Fruit fly (Drosophila melanogaster): Measurements from ENCODE around the gene sl.

The sl gene

dm6 chrX:16384843-16385726 lies 35.0 kb downstream of the sl start, which contains the start of the genes CG9992 and CG4239 (continued):
- peak; percentile 40 to 82 for TF ChIP-seq Pdp1 (GFP tag; optimal IDR thresholded peaks at IDR 0.05)
- peak; percentile 39; the same call in 1 of the 2 replicates for TF ChIP-seq vvl (GFP tag; IDR thresholded peaks at IDR 0.05)
- no peak for TF ChIP-seq caup (GFP tag; optimal IDR thresholded peaks at IDR 0.05; ENCODE audit: severe bottlenecking)
- no peak for TF ChIP-seq CG10321 (GFP tag; IDR thresholded peaks at IDR 0.05)
- no peak for TF ChIP-seq CG2875 (GFP tag; optimal IDR thresholded peaks at IDR 0.05)
- TF ChIP-seq CG12942 (GFP tag; optimal IDR thresholded peaks at IDR 0.05), result peak; percentile 49
- no peak for TF ChIP-seq CG6175 (GFP tag; IDR thresholded peaks at IDR 0.05)
- TF ChIP-seq CG8359 (GFP tag; optimal IDR thresholded peaks at IDR 0.05; ENCODE audit: borderline replicate concordance), result no peak
- no peak for TF ChIP-seq CG13296 (GFP tag; optimal IDR thresholded peaks at IDR 0.05)
- no peak for TF ChIP-seq CTCF (GFP tag; optimal IDR thresholded peaks at IDR 0.05)
- peak; percentile 69 for TF ChIP-seq CG15269 (tag; optimal IDR thresholded peaks at IDR 0.05)
- TF ChIP-seq CG7928 (GFP tag; optimal IDR thresholded peaks at IDR 0.05), result no peak
- TF ChIP-seq CG11093 (GFP tag; IDR thresholded peaks at IDR 0.05), result peak; percentile 31; the same call in 2 of the 3 replicates
- no peak for TF ChIP-seq salm (tag; optimal IDR thresholded peaks at IDR 0.05)
- TF ChIP-seq gem (tag; optimal IDR thresholded peaks at IDR 0.05), result peak; percentile 79
- peak; percentile 65 for TF ChIP-seq bcd (GFP tag; optimal IDR thresholded peaks at IDR 0.05)
- no peak for TF ChIP-seq Jarid2 (GFP tag; optimal IDR thresholded peaks at IDR 0.05)
- TF ChIP-seq CG12299 (tag; optimal IDR thresholded peaks at IDR 0.05), result no peak
- peak; percentile 60 for TF ChIP-seq slou (GFP tag; optimal IDR thresholded peaks at IDR 0.05)
- TF ChIP-seq Abd-B (GFP tag; optimal IDR thresholded peaks at IDR 0.05), result peak; percentile 85
- TF ChIP-seq CG12155 (GFP tag; optimal IDR thresholded peaks at IDR 0.05), result peak; percentile 59
- no peak; the same call in 1 of the 2 replicates for TF ChIP-seq CG32767 (GFP tag; IDR thresholded peaks at IDR 0.05)
- no peak for TF ChIP-seq otp (GFP tag; IDR thresholded peaks at IDR 0.05)
- TF ChIP-seq sr (GFP tag; IDR thresholded peaks at IDR 0.05), result no peak
- TF ChIP-seq CG12659 (GFP tag; optimal IDR thresholded peaks at IDR 0.05), result peak; percentile 80
- peak; percentile 27 for TF ChIP-seq Ets97D (GFP tag; optimal IDR thresholded peaks at IDR 0.05)
- no peak for TF ChIP-seq crc (GFP tag; optimal IDR thresholded peaks at IDR 0.05)
- TF ChIP-seq tio (GFP tag; optimal IDR thresholded peaks at IDR 0.05), result peak; percentile 70
- peak; percentile 65 for TF ChIP-seq CG4424 (GFP tag; optimal IDR thresholded peaks at IDR 0.05)
- TF ChIP-seq CG1602 (GFP tag; optimal IDR thresholded peaks at IDR 0.05), result peak; percentile 62
- TF ChIP-seq Sox102F (GFP tag; optimal IDR thresholded peaks at IDR 0.05), result peak; percentile 64
- TF ChIP-seq fd3F (GFP tag; optimal IDR thresholded peaks at IDR 0.05), result peak; percentile 53
- TF ChIP-seq abd-A (tag; optimal IDR thresholded peaks at IDR 0.05), result no peak
- TF ChIP-seq CG6272 (GFP tag; IDR thresholded peaks at IDR 0.05), result peak; percentile 61
- peak; percentile 40 for TF ChIP-seq CG7786 (GFP tag; optimal IDR thresholded peaks at IDR 0.05)
- TF ChIP-seq her (GFP tag; optimal IDR thresholded peaks at IDR 0.05), result peak; percentile 5
- peak; percentile 57 for TF ChIP-seq Blimp-1 (GFP tag; optimal IDR thresholded peaks at IDR 0.05)
- no peak for TF ChIP-seq Camta (GFP tag; optimal IDR thresholded peaks at IDR 0.05)
- no peak for TF ChIP-seq CG7987 (GFP tag; optimal IDR thresholded peaks at IDR 0.05)
- TF ChIP-seq NK7.1 (GFP tag; optimal IDR thresholded peaks at IDR 0.05), result no peak
- no peak for TF ChIP-seq Fer1 (GFP tag; optimal IDR thresholded peaks at IDR 0.05)
- TF ChIP-seq CG10543 (GFP tag; optimal IDR thresholded peaks at IDR 0.05), result peak; percentile 36
- peak; percentile 39 for TF ChIP-seq chn (GFP tag; optimal IDR thresholded peaks at IDR 0.05)
- no peak for TF ChIP-seq chinmo (GFP tag; IDR thresholded peaks at IDR 0.05; ENCODE audit: partially characterized antibody)
- TF ChIP-seq az2 (GFP tag; optimal IDR thresholded peaks at IDR 0.05), result peak; percentile 63
- peak; percentile 61 for TF ChIP-seq sisA (GFP tag; IDR thresholded peaks at IDR 0.05)
- no peak for TF ChIP-seq CG14965 (GFP tag; optimal IDR thresholded peaks at IDR 0.05; ENCODE audit: borderline replicate concordance)
- no peak for TF ChIP-seq CG1529 (GFP tag; optimal IDR thresholded peaks at IDR 0.05)
- TF ChIP-seq ap (GFP tag; IDR thresholded peaks at IDR 0.05), result no peak

Measured in whole organism, embryonic.